Fruit fly (Drosophila melanogaster) whole organism, wandering third instar larva: ENCODE data around the gene CG46309.

Source experiments
- Abd-B ChIP-seq: fragments of >200 bp; optimal IDR thresholded peaks from 2 replicates; lab custom pipeline; 2017; ENCODE audit warnings: missing biosample characterization, missing genetic modification characterization
- CrebA ChIP-seq: fragments of 200-800 bp; sonication (Bioruptor generic); optimal IDR thresholded peaks from 2 replicates; lab custom pipeline; 2016; ENCODE audit warnings: missing biosample characterization, mild to moderate bottlenecking, missing genetic modification characterization, borderline replicate concordance
- Dfd ChIP-seq: fragments of >200 bp; optimal IDR thresholded peaks from 2 replicates; lab custom pipeline; 2017; ENCODE audit warnings: missing biosample characterization, missing genetic modification characterization
- GATAd ChIP-seq: sonication (Bioruptor generic); optimal IDR thresholded peaks from 2 replicates; lab custom pipeline; 2016; ENCODE audit warnings: missing biosample characterization, missing genetic modification characterization
- N ChIP-seq: fragments of >200 bp; optimal IDR thresholded peaks from 2 replicates; lab custom pipeline; 2018; ENCODE audit warnings: missing biosample characterization, missing external identifiers, missing genetic modification characterization
- dsf ChIP-seq: sonication (Bioruptor generic); optimal IDR thresholded peaks from 2 replicates; lab custom pipeline; 2016; ENCODE audit warnings: missing biosample characterization, missing genetic modification characterization, borderline replicate concordance
- ey ChIP-seq: fragments of 200-800 bp; sonication (Bioruptor generic); optimal IDR thresholded peaks from 2 replicates; lab custom pipeline; 2016; ENCODE audit warnings: missing biosample characterization, missing genetic modification characterization
- fru ChIP-seq: fragments of 200-800 bp; sonication (Bioruptor generic); optimal IDR thresholded peaks from 3 replicates; lab custom pipeline; 2016; ENCODE audit warnings: missing biosample characterization, mild to moderate bottlenecking, missing genetic modification characterization
- pan ChIP-seq: fragments of >200 bp; optimal IDR thresholded peaks from 2 replicates; lab custom pipeline; 2017
- psq ChIP-seq: fragments of 200-800 bp; sonication (Bioruptor generic); optimal IDR thresholded peaks from 3 replicates; lab custom pipeline; 2017; ENCODE audit warnings: missing biosample characterization, mild to moderate bottlenecking, missing genetic modification characterization, moderate library complexity
- usp ChIP-seq: fragments of >200 bp; optimal IDR thresholded peaks from 2 replicates; lab custom pipeline; 2017; ENCODE audit warnings: missing biosample characterization, missing genetic modification characterization

DNA sequence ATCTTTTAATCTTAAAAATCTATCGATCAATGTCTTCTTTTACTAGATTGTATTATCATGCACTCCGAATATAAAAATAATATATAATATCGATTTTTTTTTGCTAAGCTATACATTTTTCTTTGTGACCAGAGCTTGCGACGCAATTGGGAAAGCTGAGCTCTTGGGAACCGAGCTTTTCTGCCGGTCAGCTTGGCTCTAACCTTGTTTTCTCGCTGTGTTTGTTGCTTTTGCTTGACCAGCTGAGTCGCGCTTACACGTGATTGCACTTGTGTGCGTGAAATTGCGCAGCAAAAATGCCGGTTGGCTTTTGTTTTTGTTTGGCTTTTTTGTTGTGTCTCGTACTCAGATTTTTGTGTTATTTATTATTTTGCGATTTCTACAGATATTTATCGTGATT, 21.9 kb upstream of the CG46309 start:
- no peak for TF ChIP-seq ey (GFP tag; lab: Kevin White, UChicago)
- TF ChIP-seq Abd-B (GFP tag; lab: Kevin White, UChicago), result no peak
- no peak for TF ChIP-seq CrebA (GFP tag; lab: Kevin White, UChicago)
- TF ChIP-seq fru, result no peak
- TF ChIP-seq pan, result no peak
- no peak for TF ChIP-seq N
- TF ChIP-seq dsf (GFP tag; lab: Kevin White, UChicago), result no peak
- no peak for TF ChIP-seq GATAd (GFP tag; lab: Kevin White, UChicago)
- TF ChIP-seq Dfd (GFP tag; lab: Kevin White, UChicago), result no peak
- no peak for TF ChIP-seq usp (GFP tag; lab: Kevin White, UChicago)
- TF ChIP-seq psq (GFP tag; lab: Kevin White, UChicago), result no peak
